Fruit fly (Drosophila melanogaster) whole organism, embryonic: Measurements from ENCODE around the gene Smvt.
A peak's percentile ranks its signal among the peaks of the same experiment; 100 is the strongest.

ENCODE experiments used
- Adf1 ChIP-seq: fragments of 200-800 bp; sonication (Bioruptor generic); IDR thresholded peaks from 2 replicates; pipeline ENCODE4 v1.3.6; 2022; ENCODE audit warnings: missing biosample characterization, missing genetic modification characterization
- Asciz ChIP-seq: fragments of 200-800 bp; sonication (Bioruptor generic); optimal IDR thresholded peaks from 2 replicates; lab custom pipeline; 2017; ENCODE audit warnings: missing biosample characterization, mild to moderate bottlenecking, missing genetic modification characterization, missing genetic modification reagents
- CG10462 ChIP-seq: fragments of 200-800 bp; sonication (Bioruptor generic); optimal IDR thresholded peaks from 2 replicates; lab custom pipeline; 2016; ENCODE audit warnings: missing biosample characterization, missing genetic modification characterization
- CG12155 ChIP-seq: fragments of 200-800 bp; sonication (Bioruptor generic); optimal IDR thresholded peaks from 3 replicates; lab custom pipeline; 2016; ENCODE audit warnings: missing biosample characterization, missing genetic modification characterization
- CG1233 ChIP-seq: fragments of 200-800 bp; sonication (Bioruptor generic); optimal IDR thresholded peaks from 4 replicates; lab custom pipeline; 2018; ENCODE audit warnings: missing biosample characterization, mild to moderate bottlenecking, missing genetic modification characterization
- CG14860 ChIP-seq: fragments of 200-800 bp; sonication (Bioruptor generic); IDR thresholded peaks from 3 replicates; pipeline ENCODE4 v1.3.6; 2022; ENCODE audit warnings: missing biosample characterization, missing genetic modification characterization; ENCODE audit not compliant: partially characterized antibody
- CG16779 ChIP-seq: fragments of 200-800 bp; sonication (Bioruptor generic); IDR thresholded peaks from 2 replicates; pipeline ENCODE4 v1.3.6; 2022; ENCODE audit warnings: missing biosample characterization, missing genetic modification characterization
- CG1792 ChIP-seq: fragments of 200-800 bp; sonication (Bioruptor generic); optimal IDR thresholded peaks from 2 replicates; lab custom pipeline; 2016; ENCODE audit warnings: missing biosample characterization, missing genetic modification characterization
- CG1832 ChIP-seq: fragments of 200-800 bp; sonication (Bioruptor generic); optimal IDR thresholded peaks from 2 replicates; lab custom pipeline; 2017; ENCODE audit warnings: missing biosample characterization, mild to moderate bottlenecking, missing genetic modification characterization, inconsistent platforms
- CG30020 ChIP-seq: fragments of 200-800 bp; optimal IDR thresholded peaks from 2 replicates; lab custom pipeline; 2019; ENCODE audit warnings: missing biosample characterization, mild to moderate bottlenecking, missing genetic modification characterization, moderate library complexity
- CG31441 ChIP-seq: fragments of 200-800 bp; sonication (Bioruptor generic); IDR thresholded peaks from 2 replicates; pipeline ENCODE4 v1.3.6; 2022; ENCODE audit warnings: missing biosample characterization, missing genetic modification characterization
- CG32772 ChIP-seq: fragments of 200-800 bp; sonication (Bioruptor generic); IDR thresholded peaks from 2 replicates; pipeline ENCODE4 v1.3.6; 2022; ENCODE audit warnings: missing biosample characterization, missing genetic modification characterization
- CG4404 ChIP-seq: fragments of 200-800 bp; sonication (Bioruptor generic); IDR thresholded peaks from 2 replicates; pipeline ENCODE4 v1.3.6; 2022; ENCODE audit warnings: missing biosample characterization, missing genetic modification characterization
- CG6254 ChIP-seq: fragments of 200-800 bp; sonication (Bioruptor generic); optimal IDR thresholded peaks from 3 replicates; lab custom pipeline; 2017; ENCODE audit warnings: mild to moderate bottlenecking, missing biosample characterization, missing genetic modification reagents, missing genetic modification characterization
- CG8290 ChIP-seq, 3 experiments: fragments of 200-800 bp; sonication (Bioruptor generic); optimal IDR thresholded peaks; 2 replicates each; lab custom pipeline; 2016 to 2019; ENCODE audit warnings: missing biosample characterization in 3 of 3, missing genetic modification characterization in 3 of 3, mild to moderate bottlenecking in 2 of 3, moderate library complexity in 1 of 3
- CG9215 ChIP-seq: fragments of 200-800 bp; sonication (Bioruptor generic); IDR thresholded peaks from 2 replicates; pipeline ENCODE4 v1.3.6; 2022; ENCODE audit warnings: missing biosample characterization, missing genetic modification characterization
- CoRest ChIP-seq: fragments of 200-800 bp; sonication (Bioruptor generic); optimal IDR thresholded peaks from 3 replicates; lab custom pipeline; 2018; ENCODE audit warnings: missing biosample characterization, mild to moderate bottlenecking, missing genetic modification characterization, moderate library complexity
- Deaf1 ChIP-seq: fragments of 200-800 bp; optimal IDR thresholded peaks from 3 replicates; lab custom pipeline; 2019; ENCODE audit warnings: missing biosample characterization, mild to moderate bottlenecking, missing genetic modification characterization, moderate library complexity
- Dp ChIP-seq: fragments of 200-800 bp; sonication (Bioruptor generic); optimal IDR thresholded peaks from 2 replicates; lab custom pipeline; 2018; ENCODE audit warnings: missing biosample characterization, mild to moderate bottlenecking, missing genetic modification characterization, moderate library complexity
- E2f2 ChIP-seq: fragments of 200-800 bp; sonication (Bioruptor generic); IDR thresholded peaks from 2 replicates; pipeline ENCODE4 v1.3.6; 2022; ENCODE audit warnings: missing biosample characterization, missing genetic modification characterization
- Elba2 ChIP-seq: fragments of 200-800 bp; sonication (Bioruptor generic); optimal IDR thresholded peaks from 3 replicates; lab custom pipeline; 2016; ENCODE audit warnings: missing biosample characterization, missing genetic modification characterization
- Ets65A ChIP-seq: fragments of 200-800 bp; sonication (Bioruptor generic); peaks from one replicate; lab custom pipeline; 2016; ENCODE audit warnings: missing biosample characterization, missing genetic modification characterization
- Kr ChIP-seq: fragments of 200-800 bp; sonication (Bioruptor generic); optimal IDR thresholded peaks from 2 replicates; lab custom pipeline; 2017; ENCODE audit warnings: missing biosample characterization, mild to moderate bottlenecking, missing genetic modification characterization
- MBD-R2 ChIP-seq: fragments of 200-800 bp; sonication (Bioruptor generic); IDR thresholded peaks from 2 replicates; pipeline ENCODE4 v1.3.6; 2022; ENCODE audit warnings: missing biosample characterization, missing genetic modification characterization
- Med ChIP-seq: fragments of 200-800 bp; sonication (Bioruptor generic); peaks from one replicate; lab custom pipeline; 2016; ENCODE audit warnings: missing biosample characterization, missing genetic modification characterization, mild to moderate bottlenecking, inconsistent platforms, moderate library complexity
- NC2β ChIP-seq: fragments of 200-800 bp; sonication (Bioruptor generic); optimal IDR thresholded peaks from 2 replicates; lab custom pipeline; 2016; ENCODE audit warnings: missing biosample characterization, missing genetic modification characterization
- Stat92E ChIP-seq, 3 experiments: fragments of >200 bp in 2 of 3; fragments of 200-800 bp in 1 of 3; sonication (Bioruptor generic) in 1 of 3; optimal IDR thresholded peaks; 2 replicates each; lab custom pipeline; 2017 to 2019; ENCODE audit warnings: missing biosample characterization in 3 of 3, missing genetic modification characterization in 3 of 3, mild to moderate bottlenecking in 1 of 3, moderate library complexity in 1 of 3
- ato ChIP-seq: fragments of 200-800 bp; sonication (Bioruptor generic); IDR thresholded peaks from 2 replicates; pipeline ENCODE4 v1.3.6; 2022; ENCODE audit warnings: missing biosample characterization, missing genetic modification characterization; ENCODE audit not compliant: partially characterized antibody
- bbx ChIP-seq: fragments of 200-800 bp; sonication (Bioruptor generic); IDR thresholded peaks from 2 replicates; pipeline ENCODE4 v1.3.6; 2022; ENCODE audit warnings: missing biosample characterization, missing genetic modification characterization; ENCODE audit not compliant: partially characterized antibody
- crol ChIP-seq: fragments of 200-800 bp; sonication (Bioruptor generic); IDR thresholded peaks from 2 replicates; pipeline ENCODE4 v1.3.6; 2022; ENCODE audit warnings: missing biosample characterization, missing genetic modification characterization
- disco-r ChIP-seq: fragments of 200-800 bp; sonication (Bioruptor generic); optimal IDR thresholded peaks from 2 replicates; lab custom pipeline; 2016; ENCODE audit warnings: missing biosample characterization, missing genetic modification characterization
- en ChIP-seq: fragments of 200-800 bp; sonication (Bioruptor generic); optimal IDR thresholded peaks from 2 replicates; lab custom pipeline; 2016; ENCODE audit warnings: missing biosample characterization, missing genetic modification characterization
- gce ChIP-seq: fragments of 200-800 bp; sonication (Bioruptor generic); IDR thresholded peaks from 3 replicates; pipeline ENCODE4 v1.3.6; 2022; ENCODE audit warnings: missing biosample characterization, missing genetic modification characterization
- lola ChIP-seq, 3 experiments: fragments of >200 bp in 2 of 3; fragments of 200-800 bp in 1 of 3; sonication (Bioruptor generic) in 1 of 3; optimal IDR thresholded peaks; 2 replicates each; lab custom pipeline; 2017 to 2019; ENCODE audit warnings: missing biosample characterization in 3 of 3, missing genetic modification characterization in 3 of 3, mild to moderate bottlenecking in 1 of 3, moderate library complexity in 1 of 3
- lov ChIP-seq, 2 experiments: fragments of 200-800 bp in 1 of 2; fragments of >200 bp in 1 of 2; sonication (Bioruptor generic) in 1 of 2; IDR thresholded peaks in 1 of 2; optimal IDR thresholded peaks in 1 of 2; 2 replicates in 1 of 2; 3 replicates in 1 of 2; pipeline versions ENCODE4 v1.3.6 to Lab custom; 2017 to 2022; ENCODE audit warnings: missing biosample characterization in 1 of 2, missing genetic modification characterization in 1 of 2
- nom ChIP-seq: fragments of 200-800 bp; sonication (Bioruptor generic); optimal IDR thresholded peaks from 2 replicates; lab custom pipeline; 2017; ENCODE audit warnings: missing biosample characterization, missing genetic modification characterization, mild to moderate bottlenecking, moderate library complexity, missing genetic modification reagents
- odd ChIP-seq: fragments of 200-800 bp; sonication (Bioruptor generic); optimal IDR thresholded peaks from 2 replicates; lab custom pipeline; 2017; ENCODE audit warnings: missing biosample characterization, mild to moderate bottlenecking, missing genetic modification characterization
- otp ChIP-seq: fragments of 200-800 bp; sonication (Bioruptor generic); IDR thresholded peaks from 3 replicates; pipeline ENCODE4, ENCODE4 v1.3.6; 2022; ENCODE audit warnings: missing biosample characterization, missing genetic modification characterization
- pan ChIP-seq, 4 experiments: fragments of >200 bp in 3 of 4; fragments of 200-800 bp in 1 of 4; sonication (Bioruptor generic) in 1 of 4; optimal IDR thresholded peaks in 3 of 4; IDR thresholded peaks in 1 of 4; 2 replicates each; pipeline versions ENCODE4 v1.3.6 to Lab custom; 2017 to 2022; ENCODE audit warnings: missing biosample characterization in 2 of 4, missing genetic modification characterization in 2 of 4, mixed read lengths in 1 of 4
- pfk ChIP-seq: fragments of 200-800 bp; sonication (Bioruptor generic); optimal IDR thresholded peaks from 2 replicates; lab custom pipeline; 2018; ENCODE audit warnings: missing biosample characterization, mild to moderate bottlenecking, missing genetic modification characterization, moderate library complexity
- sens-2 ChIP-seq: fragments of 200-800 bp; sonication (Bioruptor generic); IDR thresholded peaks from 2 replicates; pipeline ENCODE4 v1.3.6; 2022; ENCODE audit warnings: missing biosample characterization, missing genetic modification characterization
- sna ChIP-seq: fragments of 200-800 bp; sonication (Bioruptor generic); IDR thresholded peaks from 2 replicates; pipeline ENCODE4 v1.3.6; 2022; ENCODE audit warnings: missing biosample characterization, missing genetic modification characterization; ENCODE audit not compliant: partially characterized antibody
- tll ChIP-seq, 2 experiments: fragments of 200-800 bp in 1 of 2; fragments of >200 bp in 1 of 2; sonication (Bioruptor generic) in 1 of 2; optimal IDR thresholded peaks; 2 replicates each; lab custom pipeline; 2017 to 2019; ENCODE audit warnings: missing biosample characterization in 2 of 2, missing genetic modification characterization in 2 of 2, mild to moderate bottlenecking in 1 of 2, moderate library complexity in 1 of 2
- ttk ChIP-seq: fragments of 200-800 bp; sonication (Bioruptor generic); IDR thresholded peaks from 2 replicates; pipeline ENCODE4 v2.1.2; 2022; ENCODE audit warnings: missing biosample characterization, missing genetic modification characterization
- twi ChIP-seq: fragments of 200-800 bp; optimal IDR thresholded peaks from 2 replicates; lab custom pipeline; 2019; ENCODE audit warnings: missing biosample characterization, mild to moderate bottlenecking, missing genetic modification characterization, moderate library complexity

Gene Smvt

DNA sequence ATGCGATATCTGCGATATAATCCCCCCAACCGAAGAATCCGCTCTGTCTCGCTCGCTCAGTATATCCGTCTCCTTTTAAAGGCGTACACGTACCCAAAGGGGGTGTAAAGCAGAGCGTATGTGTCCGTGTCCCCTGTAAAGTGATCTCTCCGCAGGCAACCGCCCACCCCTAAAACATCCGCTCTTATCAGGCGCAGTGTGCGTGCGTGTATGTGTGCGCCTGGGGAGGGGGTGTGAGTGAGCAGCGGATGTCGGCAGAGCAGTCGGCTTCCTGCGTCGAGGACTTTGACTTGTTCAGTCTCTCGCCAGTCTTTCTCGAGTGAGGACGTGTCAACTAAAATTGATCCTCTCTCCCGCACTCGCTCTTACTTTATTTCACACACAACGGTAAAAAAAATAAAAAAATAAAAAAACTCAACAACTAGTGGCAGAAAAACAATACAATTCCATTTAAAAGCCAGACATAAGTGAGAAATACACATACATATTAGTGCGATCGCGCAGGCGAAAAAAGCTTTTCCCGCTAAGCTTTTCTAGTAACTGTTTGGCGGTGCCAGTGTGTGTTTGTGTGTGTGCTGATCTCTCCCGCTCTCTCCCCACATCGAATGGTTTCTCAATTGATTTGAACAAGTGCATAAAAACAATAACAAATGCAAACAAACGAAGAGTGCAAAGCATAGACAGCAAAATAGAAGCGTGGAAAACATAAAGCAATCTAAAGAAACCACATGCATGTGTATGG, 35.7 kb downstream of the Smvt start:
- TF ChIP-seq Adf1 (peak; percentile 86), disco-r (GFP tag; lab: Kevin White, UChicago) (no peak), otp (GFP tag; lab: Robert Waterston, UW) (peak; percentile 16; the same call in 2 of the 3 replicates), sna (GFP tag; lab: Robert Waterston, UW) (0 out of 2 replicates have a peak, but pooled peaks have one; percentile 18), lola (GFP tag; optimal IDR thresholded peaks at IDR 0.05; lab: Kevin White, UChicago) (peak in 1 of 3 experiments; percentile 10), CG9215 (GFP tag; lab: Robert Waterston, UW) (no peak), CG16779 (GFP tag; lab: Robert Waterston, UW) (0 out of 2 replicates have a peak, but pooled peaks have one; percentile 38), crol (GFP tag; lab: Robert Waterston, UW) (peak; percentile 71), tll (GFP tag; optimal IDR thresholded peaks at IDR 0.05; lab: Kevin White, UChicago) (peak in 1 of 2 experiments; percentile 41), CG14860 (GFP tag; lab: Robert Waterston, UW) (no peak), NC2β (GFP tag; lab: Kevin White, UChicago) (peak; percentile 18), CG12155 (GFP tag; lab: Kevin White, UChicago) (peak; percentile 50), CG1832 (GFP tag; lab: Kevin White, UChicago) (peak; percentile 76), gce (GFP tag; lab: Robert Waterston, UW) (0 out of 3 replicates have a peak, but pooled peaks have one; percentile 31), Med (GFP tag; lab: Kevin White, UChicago) (peak; percentile 63), CG6254 (GFP tag; lab: Kevin White, UChicago) (peak; percentile 5), twi (peak; percentile 20), CoRest (tag; lab: Kevin White, UChicago) (no peak), Elba2 (GFP tag; lab: Kevin White, UChicago) (peak; percentile 27), CG30020 (tag; lab: Kevin White, UChicago) (no peak), Asciz (peak; percentile 37), CG1792 (GFP tag; lab: Kevin White, UChicago) (no peak), pfk (GFP tag; lab: Kevin White, UChicago) (peak; percentile 10), CG4404 (GFP tag; lab: Robert Waterston, UW) (no peak), CG32772 (GFP tag; lab: Robert Waterston, UW) (peak; percentile 31; the same call in 1 of the 2 replicates), lov (optimal IDR thresholded peaks at IDR 0.05; lab: Kevin White, UChicago) (no peak), lov (GFP tag; IDR thresholded peaks at IDR 0.05; lab: Robert Waterston, UW) (peak; percentile 32; the same call in 2 of the 3 replicates), ttk (GFP tag; lab: Robert Waterston, UW) (peak; percentile 79), bbx (GFP tag; lab: Robert Waterston, UW) (peak; percentile 26; the same call in 1 of the 2 replicates), MBD-R2 (GFP tag; lab: Robert Waterston, UW) (0 out of 2 replicates have a peak, but pooled peaks have one; percentile 9), Kr (GFP tag; lab: Kevin White, UChicago) (peak; percentile 2), odd (no peak), ato (GFP tag; lab: Robert Waterston, UW) (no peak), en (GFP tag; lab: Kevin White, UChicago) (peak; percentile 7), Ets65A (GFP tag; lab: Kevin White, UChicago) (peak; percentile 36), CG8290 (GFP tag; optimal IDR thresholded peaks at IDR 0.05; lab: Kevin White, UChicago) (no peak), CG8290 (tag; optimal IDR thresholded peaks at IDR 0.05; lab: Kevin White, UChicago) (peak; percentile 9 to 34), CG31441 (GFP tag; lab: Robert Waterston, UW) (0 out of 2 replicates have a peak, but pooled peaks have one; percentile 7), CG10462 (GFP tag; lab: Kevin White, UChicago) (peak; percentile 9), E2f2 (peak; percentile 11; the same call in 1 of the 2 replicates), CG1233 (peak; percentile 5), Dp (no peak), Deaf1 (tag; lab: Kevin White, UChicago) (peak; percentile 48), Stat92E (GFP tag; optimal IDR thresholded peaks at IDR 0.05; lab: Kevin White, UChicago) (no peak), sens-2 (GFP tag; lab: Robert Waterston, UW) (0 out of 2 replicates have a peak, but pooled peaks have one; percentile 33), pan (optimal IDR thresholded peaks at IDR 0.05; lab: Kevin White, UChicago) (no peak), pan (GFP tag; optimal IDR thresholded peaks at IDR 0.05 in 1 of 2, IDR thresholded peaks at IDR 0.05 in 1 of 2) (peak in 1 of 2 experiments; percentile 22), nom (GFP tag; lab: Kevin White, UChicago) (peak; percentile 95)
